Worm (Caenorhabditis elegans) whole organism, mixed stage, embryonic: ENCODE data around the gene nhr-12.

ENCODE experiments used
- ces-1 ChIP-seq: fragments of 150-350 bp; optimal IDR thresholded peaks from 2 replicates; lab custom pipeline; 2014; ENCODE audit warnings: missing biosample characterization, missing genetic modification reagents, missing genetic modification characterization
- nhr-2 ChIP-seq: fragments of 150-350 bp; optimal IDR thresholded peaks from 2 replicates; lab custom pipeline; 2014; ENCODE audit warnings: missing biosample characterization, missing genetic modification characterization
- sptf-1 ChIP-seq: sonication (generic microtip); optimal IDR thresholded peaks from 2 replicates; lab custom pipeline; 2017; ENCODE audit warnings: mild to moderate bottlenecking, missing genetic modification characterization, moderate library complexity, missing compliant biosample characterization
- unc-39 ChIP-seq: fragments of 150-350 bp; optimal IDR thresholded peaks from 2 replicates; lab custom pipeline; 2014; ENCODE audit warnings: missing biosample characterization, missing genetic modification characterization
- ztf-11 ChIP-seq: fragments of 150-350 bp; optimal IDR thresholded peaks from 2 replicates; lab custom pipeline; 2014; ENCODE audit warnings: missing biosample characterization, missing genetic modification characterization

- TF ChIP-seq sptf-1 (tag; lab: Kevin White, UChicago) = peak; percentile 3
- TF ChIP-seq unc-39 (tag; lab: Kevin White, UChicago) = no peak
- TF ChIP-seq nhr-2 = no peak
- TF ChIP-seq ztf-11 (tag; lab: Kevin White, UChicago) = no peak
- no peak for TF ChIP-seq ces-1
Observed at ce11 chrV:10043234-10043796, 40.5 kb downstream of the nhr-12 start, which contains the start of gene T06E8.8.
